Fruit fly (Drosophila melanogaster) ovary, adult (tissue): Measurements from ENCODE around the gene CG10747.

Experiments
- CG17801 ChIP-seq: fragments of 200-800 bp; optimal IDR thresholded peaks from 2 replicates; lab custom pipeline; 2019; ENCODE audit warnings: missing biosample characterization, mild to moderate bottlenecking, missing genetic modification characterization, moderate library complexity; ENCODE audit not compliant: partially characterized antibody

Gene CG10747

DNA sequence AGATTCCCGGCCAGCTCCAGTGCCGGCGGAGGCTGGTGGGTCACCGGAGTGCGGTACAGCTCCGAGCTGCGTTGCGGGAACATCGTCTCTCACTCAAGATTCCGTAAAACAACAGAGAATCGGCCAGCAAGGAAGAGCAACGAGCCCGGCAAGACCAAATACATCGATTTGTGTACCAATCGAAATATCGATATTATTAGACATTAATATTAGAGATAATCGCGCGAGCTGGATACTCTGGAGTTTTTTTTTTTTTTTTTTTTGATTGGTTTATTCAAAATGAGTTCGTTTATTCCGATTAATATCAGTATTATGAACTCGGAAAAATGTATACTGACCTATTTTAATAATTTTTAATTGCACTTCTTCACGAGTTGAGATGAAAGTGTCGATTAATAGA, 25.6 kb downstream of the CG10747 start, which contains the start of gene vls:
vls (minus strand) TSS at position 164 of the 400 bp plus-strand sequence.
- TF ChIP-seq CG17801 (GFP tag; lab: Kevin White, UChicago), result peak; percentile 32

DNA sequence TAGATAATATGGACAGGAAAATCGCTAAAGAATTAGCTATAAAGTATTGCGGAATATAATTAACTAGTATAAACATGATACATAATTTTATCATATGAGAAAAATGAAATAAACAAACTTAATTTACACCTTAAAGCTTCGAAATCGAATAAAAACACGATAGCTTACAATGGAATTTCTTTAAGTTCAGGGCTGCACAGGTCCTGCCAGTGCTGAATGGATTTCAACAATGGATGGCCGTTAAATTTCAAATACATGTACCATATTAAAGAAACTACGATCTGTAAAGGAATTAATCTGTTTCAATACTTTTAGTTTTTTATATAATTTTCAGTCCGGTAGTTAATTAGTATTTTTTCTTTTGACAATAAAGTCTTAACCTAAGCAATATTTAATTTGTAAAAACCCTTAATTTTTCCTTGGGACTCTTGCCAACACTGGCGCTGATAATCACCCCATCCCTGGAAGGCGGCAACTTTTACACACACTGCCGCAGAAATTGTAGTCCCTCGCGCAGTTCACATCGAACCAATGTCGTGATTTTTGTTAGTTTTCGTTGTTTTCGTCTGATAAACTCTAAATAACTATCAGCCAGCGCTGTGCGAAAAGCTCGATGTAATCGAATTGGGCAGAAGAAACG, 30.0 kb downstream of the CG10747 start, which contains the start of the genes barr and lok:
barr (minus strand) TSS at position 353 of the 640 bp plus-strand sequence.
lok (plus strand) TSS at position 405 of the 640 bp plus-strand sequence.
- TF ChIP-seq CG17801 (GFP tag; lab: Kevin White, UChicago), result peak; percentile 7

DNA sequence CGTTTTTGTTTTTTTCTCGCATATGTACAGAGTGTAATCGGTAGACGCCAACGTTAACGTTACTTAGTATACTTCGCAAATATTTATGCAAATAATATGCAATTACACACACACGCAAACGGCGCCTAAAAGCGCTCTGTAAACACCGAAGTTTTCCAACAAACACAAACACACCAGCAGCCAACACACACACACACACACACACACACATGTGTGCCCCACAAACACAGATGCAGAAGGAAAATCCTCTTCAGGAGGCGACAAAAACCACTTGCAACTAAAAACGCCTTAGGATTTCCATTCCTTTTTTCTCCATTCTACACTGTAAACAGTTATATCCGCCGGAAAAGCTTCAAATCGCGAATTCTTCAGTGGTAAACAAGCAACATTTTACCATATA, 33.8 kb downstream of the CG10747 start:
- TF ChIP-seq CG17801 (GFP tag; lab: Kevin White, UChicago), result no peak

DNA sequence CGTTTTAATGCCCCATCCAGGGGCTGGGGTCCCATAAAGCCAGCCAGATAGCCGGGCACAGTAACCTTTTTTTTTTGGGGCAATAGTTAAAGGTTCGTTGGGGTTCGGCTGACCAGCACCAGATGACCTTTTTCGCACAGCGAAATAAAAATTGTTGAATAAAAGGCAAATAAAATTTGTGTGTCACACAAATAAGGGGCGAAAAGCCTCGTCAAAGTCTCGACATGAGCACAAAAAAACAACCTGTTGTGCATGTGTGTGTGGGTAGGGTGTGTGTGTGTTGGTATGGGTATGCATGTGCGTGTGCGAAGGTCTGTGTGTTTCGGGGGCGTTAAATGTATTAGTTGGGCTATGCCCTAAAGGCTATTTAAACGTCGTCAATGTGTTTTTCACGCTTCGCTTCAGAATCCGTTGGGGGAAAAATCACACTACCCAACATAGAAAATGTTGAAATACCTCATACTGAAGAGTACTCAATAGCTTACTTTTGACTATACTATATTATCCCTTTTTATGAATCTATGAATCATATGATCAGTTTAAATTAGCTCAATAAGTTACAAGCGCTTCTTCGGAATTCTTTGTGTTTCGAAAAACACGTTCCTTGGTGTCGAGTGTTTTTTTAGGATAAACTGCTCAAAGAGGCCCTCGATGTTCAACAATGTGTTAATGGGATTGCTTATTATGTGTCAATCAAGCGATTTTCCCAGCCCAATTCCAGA, 39.8 kb downstream of the CG10747 start:
- TF ChIP-seq CG17801 (GFP tag; lab: Kevin White, UChicago), result no peak
